Fruit fly (Drosophila melanogaster): ENCODE results near the gene Krn.

Gene Krn

DNA sequence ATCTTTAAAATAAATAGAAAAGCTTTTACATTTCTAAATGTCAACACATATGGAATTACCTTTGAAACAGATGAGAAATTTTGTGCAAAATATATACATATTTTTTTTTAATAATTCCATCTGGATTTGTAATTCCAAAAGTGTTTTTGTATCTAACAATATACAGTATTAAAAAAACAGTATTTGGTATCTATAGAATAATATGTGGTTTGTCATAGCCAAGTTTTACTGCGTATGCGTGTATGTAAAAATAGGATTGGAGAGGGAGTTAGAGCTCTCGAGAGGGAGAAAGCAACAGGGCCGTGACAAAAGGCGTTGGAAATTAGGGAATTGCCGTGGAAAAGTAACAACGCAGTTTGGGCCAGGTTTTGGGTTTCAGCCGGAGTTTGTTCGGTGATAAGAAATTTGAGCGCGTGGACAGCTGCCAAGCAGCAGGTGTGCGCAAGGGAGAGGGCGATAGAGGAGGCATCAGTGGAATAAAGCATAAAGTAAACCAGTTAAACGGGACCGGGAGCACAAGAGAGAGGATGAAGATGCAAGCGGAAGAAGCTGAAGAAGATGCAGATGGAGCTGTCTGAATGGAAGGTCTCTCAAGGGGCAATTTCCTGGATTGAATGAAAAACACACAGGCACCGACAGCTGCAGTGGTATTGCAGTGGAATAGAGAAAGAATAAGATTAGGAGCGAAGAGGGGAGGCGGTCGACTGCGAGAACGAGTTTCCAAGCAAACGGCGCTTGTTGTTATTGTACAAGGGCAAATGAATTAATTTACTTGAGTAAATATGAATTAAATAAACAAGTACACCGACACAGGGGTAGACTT lies 991 bp downstream of the Krn start:
- TF ChIP-seq CG7101 (tag; optimal IDR thresholded peaks at IDR 0.05) = peak; percentile 82
- peak; percentile 58 for TF ChIP-seq Mnt (GFP tag; optimal IDR thresholded peaks at IDR 0.05)
- TF ChIP-seq CG7045 (GFP tag; optimal IDR thresholded peaks at IDR 0.05) = peak; percentile 82
- TF ChIP-seq CG33017 (tag; optimal IDR thresholded peaks at IDR 0.05) = peak; percentile 69
- peak; percentile 91 for TF ChIP-seq kay (GFP tag; ENCODE audit: borderline replicate concordance)
- TF ChIP-seq CG14711 (tag; optimal IDR thresholded peaks at IDR 0.05) = peak; percentile 58
- TF ChIP-seq Hr96 (GFP tag; optimal IDR thresholded peaks at IDR 0.05) = no peak
- TF ChIP-seq CG1620 (GFP tag; optimal IDR thresholded peaks at IDR 0.05) = peak; percentile 31
- peak; percentile 17 for TF ChIP-seq tj (GFP tag; optimal IDR thresholded peaks at IDR 0.05)
- TF ChIP-seq CG12768 (GFP tag; optimal IDR thresholded peaks at IDR 0.05) = peak; percentile 93
- TF ChIP-seq Clk (GFP tag; optimal IDR thresholded peaks at IDR 0.05) = peak; percentile 90
- TF ChIP-seq cic (GFP tag; optimal IDR thresholded peaks at IDR 0.05) = peak; percentile 97
- TF ChIP-seq cnc (optimal IDR thresholded peaks at IDR 0.05) = no peak
- TF ChIP-seq CG11617 (GFP tag; optimal IDR thresholded peaks at IDR 0.05) = no peak
- TF ChIP-seq CG5204 (GFP tag; optimal IDR thresholded peaks at IDR 0.05) = no peak
- peak; percentile 96 for TF ChIP-seq pad (GFP tag; optimal IDR thresholded peaks at IDR 0.05)
- peak; percentile 68 for TF ChIP-seq Crg-1 (GFP tag; optimal IDR thresholded peaks at IDR 0.05)
- TF ChIP-seq ovo (GFP tag; optimal IDR thresholded peaks at IDR 0.05) = peak; percentile 79
- no peak for TF ChIP-seq bab1 (GFP tag; optimal IDR thresholded peaks at IDR 0.05)
- TF ChIP-seq toe (GFP tag; optimal IDR thresholded peaks at IDR 0.05) = peak; percentile 44

DNA sequence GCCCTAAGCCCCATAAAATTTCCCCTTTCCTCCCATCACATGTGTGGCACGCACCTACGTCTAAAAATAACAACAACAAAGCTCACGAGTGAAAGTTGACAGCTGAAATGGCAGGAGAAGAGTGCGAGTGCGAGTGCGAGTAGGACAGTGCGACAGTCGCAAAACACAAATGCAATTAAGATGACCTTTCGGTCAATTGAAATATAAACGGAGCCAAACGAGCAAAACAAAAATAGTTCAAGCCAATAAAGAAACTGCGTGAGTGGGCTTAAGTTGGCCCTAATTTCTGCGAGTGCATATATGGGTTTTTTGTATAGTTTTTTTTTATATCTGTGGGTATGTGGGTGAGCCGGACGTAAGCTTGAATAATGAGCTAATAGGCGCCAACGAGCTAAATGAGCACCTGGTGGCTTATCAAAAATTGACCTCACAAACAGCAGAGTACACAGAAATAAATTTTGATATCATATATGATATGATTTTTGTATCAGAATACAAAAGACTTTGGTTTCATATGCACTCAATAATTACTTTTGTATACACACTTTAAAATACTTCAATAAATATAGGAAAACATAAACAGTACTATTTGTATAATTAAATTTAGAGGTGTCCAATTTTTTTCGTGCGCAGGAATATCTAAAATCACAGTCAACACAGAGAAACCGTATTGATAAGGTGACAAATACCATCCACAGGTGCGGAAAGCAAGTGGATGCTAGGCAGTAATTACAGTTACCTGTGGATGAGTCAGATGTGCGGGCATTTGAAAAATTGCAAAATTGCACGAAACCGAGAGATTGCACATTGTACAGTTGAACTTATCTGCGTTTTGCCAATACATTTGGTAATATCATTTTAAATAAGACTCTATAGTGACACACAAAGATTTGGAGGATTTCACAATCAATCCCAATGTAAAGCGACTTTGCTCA lies 2.1 kb downstream of the Krn start:
- no peak for TF ChIP-seq CG33017 (tag; optimal IDR thresholded peaks at IDR 0.05)
- no peak for TF ChIP-seq CG7045 (GFP tag; optimal IDR thresholded peaks at IDR 0.05)
- peak; percentile 14 for TF ChIP-seq CG12768 (GFP tag; optimal IDR thresholded peaks at IDR 0.05)
- TF ChIP-seq tj (GFP tag; optimal IDR thresholded peaks at IDR 0.05) = no peak
- no peak for TF ChIP-seq Clk (GFP tag; optimal IDR thresholded peaks at IDR 0.05)
- peak; percentile 27 for TF ChIP-seq CG14711 (tag; optimal IDR thresholded peaks at IDR 0.05)
- TF ChIP-seq CG1620 (GFP tag; optimal IDR thresholded peaks at IDR 0.05) = no peak
- no peak for TF ChIP-seq CG11617 (GFP tag; optimal IDR thresholded peaks at IDR 0.05)
- TF ChIP-seq Crg-1 (GFP tag; optimal IDR thresholded peaks at IDR 0.05) = peak; percentile 3
- TF ChIP-seq Mnt (GFP tag; optimal IDR thresholded peaks at IDR 0.05) = no peak
- no peak for TF ChIP-seq toe (GFP tag; optimal IDR thresholded peaks at IDR 0.05)
- TF ChIP-seq cnc (optimal IDR thresholded peaks at IDR 0.05) = no peak
- peak; percentile 34 for TF ChIP-seq ovo (GFP tag; optimal IDR thresholded peaks at IDR 0.05)
- no peak for TF ChIP-seq pad (GFP tag; optimal IDR thresholded peaks at IDR 0.05)
- TF ChIP-seq CG7101 (tag; optimal IDR thresholded peaks at IDR 0.05) = peak; percentile 11
- no peak for TF ChIP-seq cic (GFP tag; optimal IDR thresholded peaks at IDR 0.05)
- no peak for TF ChIP-seq bab1 (GFP tag; optimal IDR thresholded peaks at IDR 0.05)
- TF ChIP-seq kay (GFP tag; ENCODE audit: borderline replicate concordance) = peak; percentile 96
- TF ChIP-seq CG5204 (GFP tag; optimal IDR thresholded peaks at IDR 0.05) = no peak
- TF ChIP-seq Hr96 (GFP tag; optimal IDR thresholded peaks at IDR 0.05) = no peak

DNA sequence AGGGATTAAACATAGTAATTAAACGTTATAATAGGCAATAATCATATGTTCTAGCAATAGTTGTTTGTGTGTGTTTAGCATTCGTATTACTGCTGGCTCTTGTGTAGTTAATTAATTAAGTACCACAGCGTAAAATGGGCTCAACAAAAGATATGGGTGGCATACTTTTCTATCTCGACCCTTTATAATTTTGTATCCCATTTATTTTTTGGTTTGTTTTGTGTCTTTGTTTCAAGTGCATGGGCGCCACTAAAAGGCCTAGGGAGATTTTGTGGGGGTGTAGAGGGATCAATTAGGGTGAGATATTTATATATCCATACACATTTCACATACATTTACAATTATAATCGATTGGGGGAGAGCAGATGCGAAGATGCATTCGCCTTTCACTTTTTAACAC lies 6.5 kb downstream of the Krn start:
- no peak for TF ChIP-seq CG33017 (tag; optimal IDR thresholded peaks at IDR 0.05)
- TF ChIP-seq kay (GFP tag; ENCODE audit: borderline replicate concordance) = peak; percentile 76

DNA sequence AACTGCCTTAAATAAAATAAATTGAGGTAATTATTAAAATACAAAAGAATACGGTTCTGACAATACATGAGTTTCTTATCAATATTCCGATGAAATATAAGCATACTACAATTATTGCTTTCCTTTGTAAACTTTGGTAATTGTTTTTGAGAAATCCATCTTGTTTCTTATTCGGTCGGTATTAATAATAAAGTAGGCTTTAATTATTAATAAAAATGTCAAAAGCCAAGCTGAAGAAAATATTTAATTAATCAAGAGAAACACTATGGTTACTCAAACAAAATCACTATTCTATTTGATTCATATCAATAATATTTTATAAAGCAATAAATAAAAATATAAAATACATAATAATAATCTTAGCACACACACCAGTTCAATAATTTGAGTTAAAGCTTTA lies 7.4 kb downstream of the Krn start, which contains the start of gene CG43085:
CG43085 (minus strand) TSS at position 101 of the 400 bp plus-strand sequence.
- TF ChIP-seq CG1620 (GFP tag; optimal IDR thresholded peaks at IDR 0.05) = no peak
- peak; percentile 42 for TF ChIP-seq kay (GFP tag; ENCODE audit: borderline replicate concordance)
- TF ChIP-seq CG7045 (GFP tag; optimal IDR thresholded peaks at IDR 0.05) = no peak
- TF ChIP-seq cnc (optimal IDR thresholded peaks at IDR 0.05) = no peak
- TF ChIP-seq Crg-1 (GFP tag; optimal IDR thresholded peaks at IDR 0.05) = no peak

DNA sequence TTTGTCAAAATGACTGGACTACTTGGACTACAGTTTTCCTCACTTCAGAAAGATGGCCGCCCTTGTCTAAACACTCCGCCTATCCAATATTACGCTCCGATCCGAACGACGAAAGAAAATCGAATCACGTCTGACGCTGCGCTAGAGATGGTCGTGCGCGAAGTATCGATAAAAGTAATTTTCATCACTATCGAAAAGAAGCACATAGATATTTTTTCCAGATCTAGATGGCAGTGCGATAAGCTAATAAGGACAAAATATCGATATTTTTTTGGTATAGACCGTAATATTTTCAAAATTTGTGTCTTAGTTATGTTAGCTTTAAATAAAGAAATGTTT lies 9.2 kb downstream of the Krn start, which contains the start of gene Pep:
Pep (minus strand) TSS at position 131 of the 339 bp plus-strand sequence.
- TF ChIP-seq CG14711 (tag; optimal IDR thresholded peaks at IDR 0.05) (peak; percentile 18), Hr96 (GFP tag; optimal IDR thresholded peaks at IDR 0.05) (no peak), bab1 (GFP tag; optimal IDR thresholded peaks at IDR 0.05) (peak; percentile 57), cic (GFP tag; optimal IDR thresholded peaks at IDR 0.05) (peak; percentile 21), kay (GFP tag; ENCODE audit: borderline replicate concordance) (peak; percentile 81), CG7101 (tag; optimal IDR thresholded peaks at IDR 0.05) (peak; percentile 52), CG11617 (GFP tag; optimal IDR thresholded peaks at IDR 0.05) (no peak), toe (GFP tag; optimal IDR thresholded peaks at IDR 0.05) (peak; percentile 31), CG12768 (GFP tag; optimal IDR thresholded peaks at IDR 0.05) (no peak), CG1620 (GFP tag; optimal IDR thresholded peaks at IDR 0.05) (peak; percentile 60), cnc (optimal IDR thresholded peaks at IDR 0.05) (no peak), Clk (GFP tag; optimal IDR thresholded peaks at IDR 0.05) (no peak), Mnt (GFP tag; optimal IDR thresholded peaks at IDR 0.05) (peak; percentile 54), tj (GFP tag; optimal IDR thresholded peaks at IDR 0.05) (no peak), CG33017 (tag; optimal IDR thresholded peaks at IDR 0.05) (no peak), CG7045 (GFP tag; optimal IDR thresholded peaks at IDR 0.05) (no peak), ovo (GFP tag; optimal IDR thresholded peaks at IDR 0.05) (peak; percentile 5), CG5204 (GFP tag; optimal IDR thresholded peaks at IDR 0.05) (no peak), Crg-1 (GFP tag; optimal IDR thresholded peaks at IDR 0.05) (no peak), pad (GFP tag; optimal IDR thresholded peaks at IDR 0.05) (no peak)
